Worm (Caenorhabditis elegans) whole organism, young adult: ENCODE data around the gene pah-1.

ENCODE experiments used
- C17E4.6 ChIP-seq: fragments of 200-800 bp; sonication (Bioruptor generic); IDR thresholded peaks from 2 replicates; pipeline ENCODE4 v1.3.6; 2022; ENCODE audit warnings: missing genetic modification reagents, missing genetic modification characterization, missing compliant biosample characterization
- bed-2 ChIP-seq: fragments of 200-800 bp; sonication (Bioruptor generic); IDR thresholded peaks from 2 replicates; pipeline ENCODE4 v1.3.6; 2022; ENCODE audit warnings: missing genetic modification reagents, missing genetic modification characterization, missing compliant biosample characterization
- lin-35 ChIP-seq, 3 experiments: fragments of 150-350 bp in 2 of 3; sonication (generic microtip) in 1 of 3; optimal IDR thresholded peaks; 2 replicates each; lab custom pipeline; 2014 to 2018; ENCODE audit warnings: missing biosample characterization in 3 of 3, missing genetic modification characterization in 3 of 3, missing genetic modification reagents in 3 of 3
- lin-40 ChIP-seq: sonication (generic microtip); optimal IDR thresholded peaks from 2 replicates; lab custom pipeline; 2016; ENCODE audit warnings: missing genetic modification characterization, mild to moderate bottlenecking, missing compliant biosample characterization, missing genotype, missing genetic modification reagents

ce11 chrII:8766897-8767296 is at the start of gene pah-1:
- TF ChIP-seq lin-40 (tag; lab: Kevin White, UChicago) (no peak), C17E4.6 (no peak), lin-35 (GFP tag; optimal IDR thresholded peaks at IDR 0.05; lab: Kevin White, UChicago) (no peak), bed-2 (GFP tag; lab: Robert Waterston, UW) (no peak)
